Comparison of ENCODE assay signal across 1 fruit fly cellular context in the genomic region with DNA sequence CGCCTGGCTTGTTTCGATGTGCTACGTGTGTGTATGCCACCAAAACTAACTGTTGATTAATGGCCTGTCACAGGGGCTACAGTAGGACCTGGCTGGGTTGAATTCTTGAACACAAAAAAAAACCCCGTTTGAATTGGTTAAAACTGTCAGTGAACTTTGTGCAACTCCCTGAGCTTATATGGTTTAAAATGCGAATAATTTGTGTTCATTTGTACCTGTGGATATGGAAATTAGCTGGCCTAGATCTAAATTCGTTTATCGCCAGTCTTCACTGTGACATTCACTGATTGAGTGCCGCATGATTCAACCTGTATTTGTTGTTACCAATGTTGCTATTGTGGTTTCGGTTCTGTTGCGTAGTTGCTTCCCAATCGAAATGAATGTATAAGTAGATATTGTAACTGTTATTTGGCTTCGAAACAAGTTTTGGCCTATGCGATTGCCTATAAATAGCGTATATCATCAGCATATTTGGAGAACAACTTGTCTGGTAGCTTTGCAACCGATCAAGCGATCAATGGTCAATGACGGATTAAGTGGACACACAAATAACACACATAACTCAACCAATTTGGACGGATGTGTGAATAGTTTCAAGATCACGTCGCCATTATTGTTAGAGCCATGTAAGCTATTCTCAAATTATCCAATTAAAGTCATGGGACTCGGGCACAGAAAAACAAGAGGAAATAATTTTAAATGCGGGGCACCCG.
TF ChIP-seq lines count a peak whose summit lies in the region.

No protein-coding gene starts in this region.

TF ChIP-seq in whole organism, embryonic, 481 proteins besides CTCF, POLR2A, EP300 and RAD21 (continued from another document and continues in another):
- TF ChIP-seq sens (GFP tag; lab: Kevin White, UChicago): peak; percentile 94
- peak; percentile 48 for TF ChIP-seq org-1 (GFP tag; optimal IDR thresholded peaks at IDR 0.05; lab: Kevin White, UChicago)
- peak; percentile 45; the same call in 1 of the 3 replicates for TF ChIP-seq ase (GFP tag; IDR thresholded peaks at IDR 0.05; lab: Robert Waterston, UW)
- peak; percentile 27 for TF ChIP-seq CG4707 (GFP tag; optimal IDR thresholded peaks at IDR 0.05; lab: Kevin White, UChicago)
- no peak for TF ChIP-seq tna (GFP tag; IDR thresholded peaks at IDR 0.05; lab: Robert Waterston, UW; ENCODE audit: partially characterized antibody)
- TF ChIP-seq E2f2 (GFP tag; IDR thresholded peaks at IDR 0.05; lab: Robert Waterston, UW): peak; percentile 63
- no peak for TF ChIP-seq pan (optimal IDR thresholded peaks at IDR 0.05; lab: Kevin White, UChicago)
- TF ChIP-seq pan (GFP tag; optimal IDR thresholded peaks at IDR 0.05 in 1 of 2, IDR thresholded peaks at IDR 0.05 in 1 of 2): peak in 1 of 2 experiments; percentile 88
- peak; percentile 47 for TF ChIP-seq dmrt11E (tag; optimal IDR thresholded peaks at IDR 0.05; lab: Kevin White, UChicago)
- peak; percentile 38 to 81 for TF ChIP-seq Hr51 (GFP tag; optimal IDR thresholded peaks at IDR 0.05; lab: Kevin White, UChicago)
- TF ChIP-seq CG17361 (GFP tag; IDR thresholded peaks at IDR 0.05; lab: Robert Waterston, UW): peak; percentile 50; the same call in 1 of the 3 replicates
- TF ChIP-seq CG17568 (GFP tag; optimal IDR thresholded peaks at IDR 0.05; lab: Kevin White, UChicago): peak; percentile 66
- TF ChIP-seq Blimp-1 (GFP tag; optimal IDR thresholded peaks at IDR 0.05; lab: Kevin White, UChicago): peak; percentile 59
- TF ChIP-seq Neu2 (GFP tag; optimal IDR thresholded peaks at IDR 0.05; lab: Kevin White, UChicago; ENCODE audit: borderline replicate concordance): no peak
- TF ChIP-seq CG15601 (tag; optimal IDR thresholded peaks at IDR 0.05; lab: Kevin White, UChicago): peak; percentile 11
- no peak for TF ChIP-seq Kr (GFP tag; optimal IDR thresholded peaks at IDR 0.05; lab: Kevin White, UChicago)
- no peak for TF ChIP-seq D19A (tag; optimal IDR thresholded peaks at IDR 0.05; lab: Kevin White, UChicago)
- no peak for TF ChIP-seq Lhr (GFP tag; optimal IDR thresholded peaks at IDR 0.05; lab: Kevin White, UChicago)
- TF ChIP-seq CG13296 (GFP tag; optimal IDR thresholded peaks at IDR 0.05; lab: Kevin White, UChicago): peak; percentile 76
- TF ChIP-seq tup (GFP tag; optimal IDR thresholded peaks at IDR 0.05; lab: Kevin White, UChicago): peak; percentile 17
- TF ChIP-seq CG31388 (GFP tag; optimal IDR thresholded peaks at IDR 0.05; lab: Kevin White, UChicago): no peak
- peak; percentile 44 for TF ChIP-seq Max (GFP tag; optimal IDR thresholded peaks at IDR 0.05; lab: Kevin White, UChicago)
- TF ChIP-seq grn (GFP tag; optimal IDR thresholded peaks at IDR 0.05; lab: Kevin White, UChicago): no peak
- peak; percentile 66; the same call in 2 of the 3 replicates for TF ChIP-seq B-H1 (GFP tag; IDR thresholded peaks at IDR 0.05; lab: Robert Waterston, UW)
- TF ChIP-seq CG18619 (GFP tag; optimal IDR thresholded peaks at IDR 0.05; lab: Kevin White, UChicago): peak; percentile 70
- TF ChIP-seq Tbp (GFP tag; optimal IDR thresholded peaks at IDR 0.05; lab: Kevin White, UChicago): no peak
- peak; percentile 60; the same call in 1 of the 3 replicates for TF ChIP-seq H15 (GFP tag; IDR thresholded peaks at IDR 0.05; lab: Robert Waterston, UW)
- TF ChIP-seq Eip74EF (GFP tag; optimal IDR thresholded peaks at IDR 0.05; lab: Kevin White, UChicago): no peak
- no peak for TF ChIP-seq nerfin-2 (GFP tag; IDR thresholded peaks at IDR 0.05; lab: Robert Waterston, UW; ENCODE audit: partially characterized antibody)
- peak; percentile 43 for TF ChIP-seq nmo (GFP tag; optimal IDR thresholded peaks at IDR 0.05; lab: Kevin White, UChicago)
- TF ChIP-seq run (tag; optimal IDR thresholded peaks at IDR 0.05; lab: Kevin White, UChicago): peak; percentile 76
- no peak for TF ChIP-seq CG4617 (GFP tag; optimal IDR thresholded peaks at IDR 0.05; lab: Kevin White, UChicago; ENCODE audit: borderline replicate concordance)
- TF ChIP-seq CG4282 (GFP tag; optimal IDR thresholded peaks at IDR 0.05; lab: Kevin White, UChicago): no peak
- peak; percentile 76 for TF ChIP-seq Drgx (GFP tag; IDR thresholded peaks at IDR 0.05; lab: Robert Waterston, UW)
- TF ChIP-seq bsh (GFP tag; optimal IDR thresholded peaks at IDR 0.05; lab: Kevin White, UChicago): peak in 1 of 2 experiments; percentile 69
- peak; percentile 65 for TF ChIP-seq CG15696 (tag; optimal IDR thresholded peaks at IDR 0.05; lab: Kevin White, UChicago)
- peak; percentile 44 for TF ChIP-seq CG30431 (GFP tag; optimal IDR thresholded peaks at IDR 0.05; lab: Kevin White, UChicago)
- peak; percentile 19 for TF ChIP-seq NK7.1 (GFP tag; optimal IDR thresholded peaks at IDR 0.05; lab: Kevin White, UChicago)
- peak; percentile 18 for TF ChIP-seq exex (tag; optimal IDR thresholded peaks at IDR 0.05; lab: Kevin White, UChicago)
- TF ChIP-seq CG9797 (GFP tag; optimal IDR thresholded peaks at IDR 0.05; lab: Kevin White, UChicago): no peak
- TF ChIP-seq CG11398 (GFP tag; optimal IDR thresholded peaks at IDR 0.05; lab: Kevin White, UChicago): no peak
- TF ChIP-seq tx (GFP tag; optimal IDR thresholded peaks at IDR 0.05; lab: Kevin White, UChicago): peak; percentile 68
- peak; percentile 83 for TF ChIP-seq CG7786 (GFP tag; optimal IDR thresholded peaks at IDR 0.05; lab: Kevin White, UChicago)
- no peak for TF ChIP-seq lbe (GFP tag; optimal IDR thresholded peaks at IDR 0.05; lab: Kevin White, UChicago)
- 0 out of 2 replicates have a peak, but pooled peaks have one; percentile 20 for TF ChIP-seq CG4360 (GFP tag; IDR thresholded peaks at IDR 0.05; lab: Robert Waterston, UW)
- no peak for TF ChIP-seq fd102C (GFP tag; optimal IDR thresholded peaks at IDR 0.05; lab: Kevin White, UChicago)
- no peak for TF ChIP-seq Lim3 (GFP tag; IDR thresholded peaks at IDR 0.05; lab: Robert Waterston, UW)
- peak; percentile 63 for TF ChIP-seq pnt (GFP tag; optimal IDR thresholded peaks at IDR 0.05; lab: Kevin White, UChicago)
- TF ChIP-seq lola (GFP tag; optimal IDR thresholded peaks at IDR 0.05; lab: Kevin White, UChicago): peak in 1 of 3 experiments; percentile 49
- TF ChIP-seq wor (GFP tag; IDR thresholded peaks at IDR 0.05; lab: Robert Waterston, UW): peak; percentile 43; the same call in 1 of the 2 replicates
- peak; percentile 63 for TF ChIP-seq tio (GFP tag; optimal IDR thresholded peaks at IDR 0.05; lab: Kevin White, UChicago)
- no peak for TF ChIP-seq usp (GFP tag; optimal IDR thresholded peaks at IDR 0.05; lab: Kevin White, UChicago)
- peak; percentile 44 for TF ChIP-seq CG14710 (tag; optimal IDR thresholded peaks at IDR 0.05; lab: Kevin White, UChicago)
- no peak for TF ChIP-seq TFAM (GFP tag; optimal IDR thresholded peaks at IDR 0.05; lab: Kevin White, UChicago)
- TF ChIP-seq CG11560 (tag; IDR thresholded peaks at IDR 0.05; lab: Robert Waterston, UW): peak; percentile 11; the same call in 1 of the 3 replicates
- no peak for TF ChIP-seq luna (GFP tag; optimal IDR thresholded peaks at IDR 0.05; lab: Kevin White, UChicago)
- no peak for TF ChIP-seq toy (GFP tag; IDR thresholded peaks at IDR 0.05; lab: Robert Waterston, UW)
- TF ChIP-seq Optix (GFP tag; IDR thresholded peaks at IDR 0.05; lab: Robert Waterston, UW): peak; percentile 73; the same call in 2 of the 3 replicates
- TF ChIP-seq CG12299 (tag; optimal IDR thresholded peaks at IDR 0.05; lab: Kevin White, UChicago): peak; percentile 58
- no peak for TF ChIP-seq inv (GFP tag; IDR thresholded peaks at IDR 0.05; lab: Robert Waterston, UW; ENCODE audit: partially characterized antibody)
- TF ChIP-seq CG12391 (tag; optimal IDR thresholded peaks at IDR 0.05; lab: Kevin White, UChicago): peak; percentile 77
- TF ChIP-seq Trl (optimal IDR thresholded peaks at IDR 0.05; lab: Kevin White, UChicago): no peak
- peak; percentile 69 for TF ChIP-seq Trl (GFP tag; optimal IDR thresholded peaks at IDR 0.05; lab: Kevin White, UChicago)
- no peak for TF ChIP-seq CG12236 (GFP tag; optimal IDR thresholded peaks at IDR 0.05; lab: Kevin White, UChicago)
- no peak for TF ChIP-seq mld (GFP tag; IDR thresholded peaks at IDR 0.05; lab: Robert Waterston, UW; ENCODE audit: partially characterized antibody)
- TF ChIP-seq CG5245 (GFP tag; optimal IDR thresholded peaks at IDR 0.05; lab: Kevin White, UChicago): peak; percentile 41
- TF ChIP-seq jigr1 (GFP tag; IDR thresholded peaks at IDR 0.05; lab: Robert Waterston, UW): no peak
- TF ChIP-seq ssp (GFP tag; IDR thresholded peaks at IDR 0.05; lab: Robert Waterston, UW): peak; percentile 43; the same call in 1 of the 2 replicates
- peak; percentile 76 for TF ChIP-seq NfI (GFP tag; optimal IDR thresholded peaks at IDR 0.05; lab: Kevin White, UChicago)
- 0 out of 2 replicates have a peak, but pooled peaks have one; percentile 38 for TF ChIP-seq CG1024 (GFP tag; IDR thresholded peaks at IDR 0.05; lab: Robert Waterston, UW)
- TF ChIP-seq ken (GFP tag; IDR thresholded peaks at IDR 0.05; lab: Robert Waterston, UW): peak; percentile 64; the same call in 1 of the 3 replicates
- no peak for TF ChIP-seq CG30020 (tag; optimal IDR thresholded peaks at IDR 0.05; lab: Kevin White, UChicago)
- peak; percentile 68 for TF ChIP-seq CG17359 (tag; optimal IDR thresholded peaks at IDR 0.05; lab: Kevin White, UChicago)
- TF ChIP-seq CG17385 (GFP tag; optimal IDR thresholded peaks at IDR 0.05; lab: Kevin White, UChicago): peak; percentile 72
- TF ChIP-seq CG8944 (GFP tag; optimal IDR thresholded peaks at IDR 0.05; lab: Kevin White, UChicago): peak; percentile 46
- peak; percentile 71 for TF ChIP-seq seq (GFP tag; IDR thresholded peaks at IDR 0.05; lab: Robert Waterston, UW)
- peak; percentile 32; the same call in 1 of the 2 replicates for TF ChIP-seq onecut (GFP tag; IDR thresholded peaks at IDR 0.05; lab: Robert Waterston, UW)
- peak; percentile 1 for TF ChIP-seq Hmx (GFP tag; optimal IDR thresholded peaks at IDR 0.05; lab: Kevin White, UChicago)
- TF ChIP-seq CG3838 (GFP tag; optimal IDR thresholded peaks at IDR 0.05; lab: Kevin White, UChicago): peak; percentile 47
- TF ChIP-seq Ravus (GFP tag; IDR thresholded peaks at IDR 0.05; lab: Robert Waterston, UW): peak; percentile 44
- peak; percentile 17 for TF ChIP-seq Usf (GFP tag; optimal IDR thresholded peaks at IDR 0.05; lab: Kevin White, UChicago)
- peak; percentile 82 for TF ChIP-seq E2f1 (GFP tag; IDR thresholded peaks at IDR 0.05; lab: Robert Waterston, UW)
- TF ChIP-seq crc (GFP tag; optimal IDR thresholded peaks at IDR 0.05; lab: Kevin White, UChicago): peak; percentile 58
- TF ChIP-seq ranshi (GFP tag; IDR thresholded peaks at IDR 0.05; lab: Robert Waterston, UW): peak; percentile 72
- TF ChIP-seq chm (GFP tag; IDR thresholded peaks at IDR 0.05; lab: Robert Waterston, UW): peak; percentile 62
- TF ChIP-seq NC2α (GFP tag; optimal IDR thresholded peaks at IDR 0.05; lab: Kevin White, UChicago): no peak
- peak; percentile 60 for TF ChIP-seq CG8089 (GFP tag; optimal IDR thresholded peaks at IDR 0.05; lab: Kevin White, UChicago)
- TF ChIP-seq CG1647 (GFP tag; optimal IDR thresholded peaks at IDR 0.05; lab: Kevin White, UChicago): peak; percentile 59
- peak; percentile 60 for TF ChIP-seq fu2 (GFP tag; optimal IDR thresholded peaks at IDR 0.05; lab: Kevin White, UChicago)
- peak; percentile 42; the same call in 1 of the 3 replicates for TF ChIP-seq CG3726 (GFP tag; IDR thresholded peaks at IDR 0.05; lab: Robert Waterston, UW)
- TF ChIP-seq CG31224 (GFP tag; IDR thresholded peaks at IDR 0.05; lab: Robert Waterston, UW): peak; percentile 76
- TF ChIP-seq Hand (GFP tag; optimal IDR thresholded peaks at IDR 0.05; lab: Kevin White, UChicago): peak; percentile 60
- TF ChIP-seq aop (GFP tag; IDR thresholded peaks at IDR 0.05; lab: Robert Waterston, UW): no peak
- TF ChIP-seq MTF-1 (GFP tag; optimal IDR thresholded peaks at IDR 0.05; lab: Kevin White, UChicago; ENCODE audit: borderline replicate concordance): peak; percentile 56
- peak; percentile 57 for TF ChIP-seq CG8924 (tag; optimal IDR thresholded peaks at IDR 0.05; lab: Kevin White, UChicago)
- TF ChIP-seq croc (GFP tag; conservative IDR thresholded peaks at IDR 0.05; lab: Robert Waterston, UW): peak; percentile 37; the same call in 2 of the 3 replicates
- TF ChIP-seq CG15514 (GFP tag; optimal IDR thresholded peaks at IDR 0.05; lab: Kevin White, UChicago): peak; percentile 57
- TF ChIP-seq al (GFP tag; IDR thresholded peaks at IDR 0.05; lab: Robert Waterston, UW): peak; percentile 80
- peak; percentile 33; the same call in 1 of the 2 replicates for TF ChIP-seq Adf1 (GFP tag; IDR thresholded peaks at IDR 0.05; lab: Robert Waterston, UW)
- TF ChIP-seq gro (GFP tag; optimal IDR thresholded peaks at IDR 0.05; lab: Kevin White, UChicago): peak; percentile 61
- TF ChIP-seq CG9437 (GFP tag; optimal IDR thresholded peaks at IDR 0.05; lab: Kevin White, UChicago): peak; percentile 60
- peak; percentile 50 for TF ChIP-seq CG1602 (GFP tag; optimal IDR thresholded peaks at IDR 0.05; lab: Kevin White, UChicago)
- TF ChIP-seq HLHmδ (GFP tag; optimal IDR thresholded peaks at IDR 0.05; lab: Kevin White, UChicago): no peak
- no peak for TF ChIP-seq dan (GFP tag; IDR thresholded peaks at IDR 0.05; lab: Robert Waterston, UW)
- TF ChIP-seq CG34224 (GFP tag; IDR thresholded peaks at IDR 0.05; lab: Robert Waterston, UW; ENCODE audit: partially characterized antibody): no peak
- peak; percentile 80 for TF ChIP-seq Aef1 (GFP tag; IDR thresholded peaks at IDR 0.05; lab: Robert Waterston, UW)
- peak; percentile 94 for TF ChIP-seq Med (GFP tag; lab: Kevin White, UChicago)
- peak; percentile 16 for TF ChIP-seq CG8290 (GFP tag; optimal IDR thresholded peaks at IDR 0.05; lab: Kevin White, UChicago)
- TF ChIP-seq CG8290 (tag; optimal IDR thresholded peaks at IDR 0.05; lab: Kevin White, UChicago): peak in 1 of 2 experiments; percentile 93
- peak; percentile 60 for TF ChIP-seq CG13775 (GFP tag; optimal IDR thresholded peaks at IDR 0.05; lab: Kevin White, UChicago)
- peak; percentile 69 for TF ChIP-seq Hr3 (GFP tag; optimal IDR thresholded peaks at IDR 0.05; lab: Kevin White, UChicago)
- no peak for TF ChIP-seq CG2199 (GFP tag; IDR thresholded peaks at IDR 0.05; lab: Robert Waterston, UW)
- TF ChIP-seq CG11093 (GFP tag; IDR thresholded peaks at IDR 0.05; lab: Robert Waterston, UW): peak; percentile 77; the same call in 2 of the 3 replicates
- no peak for TF ChIP-seq sim (GFP tag; IDR thresholded peaks at IDR 0.05; lab: Robert Waterston, UW)
- peak; percentile 50 for TF ChIP-seq NC2β (GFP tag; optimal IDR thresholded peaks at IDR 0.05; lab: Kevin White, UChicago)
- TF ChIP-seq unc-4 (GFP tag; IDR thresholded peaks at IDR 0.05; lab: Robert Waterston, UW; ENCODE audit: partially characterized antibody): no peak
- peak; percentile 19 for TF ChIP-seq psq (GFP tag; optimal IDR thresholded peaks at IDR 0.05; lab: Kevin White, UChicago)
- peak; percentile 60 for TF ChIP-seq mirr (GFP tag; optimal IDR thresholded peaks at IDR 0.05; lab: Kevin White, UChicago)
- no peak for TF ChIP-seq trh (GFP tag; optimal IDR thresholded peaks at IDR 0.05; lab: Kevin White, UChicago)
- no peak for TF ChIP-seq CG6254 (GFP tag; optimal IDR thresholded peaks at IDR 0.05; lab: Kevin White, UChicago)
